Fruit fly (Drosophila melanogaster) whole organism, embryonic: ENCODE data around the gene CG15517.
A peak's percentile ranks its signal among the peaks of the same experiment; 100 is the strongest.

Experiments used
- C15 ChIP-seq: fragments of 200-800 bp; sonication (Bioruptor generic); IDR thresholded peaks from 3 replicates; pipeline ENCODE4 v1.3.6; 2022; ENCODE audit warnings: missing biosample characterization, missing genetic modification characterization
- CG10321 ChIP-seq: fragments of 200-800 bp; sonication (Bioruptor generic); IDR thresholded peaks from 2 replicates; pipeline ENCODE4 v1.3.6; 2022; ENCODE audit warnings: missing biosample characterization, missing genetic modification characterization
- CG10462 ChIP-seq: fragments of 200-800 bp; sonication (Bioruptor generic); optimal IDR thresholded peaks from 2 replicates; lab custom pipeline; 2016; ENCODE audit warnings: missing biosample characterization, missing genetic modification characterization
- CG11247 ChIP-seq: fragments of 200-800 bp; sonication (Bioruptor generic); IDR thresholded peaks from 2 replicates; pipeline ENCODE4 v1.3.6; 2022; ENCODE audit warnings: missing biosample characterization, missing genetic modification characterization
- CG11504 ChIP-seq: fragments of 200-800 bp; sonication (Bioruptor generic); optimal IDR thresholded peaks from 3 replicates; lab custom pipeline; 2019; ENCODE audit warnings: missing biosample characterization, mild to moderate bottlenecking, missing genetic modification characterization, moderate library complexity
- CG12236 ChIP-seq: fragments of 200-800 bp; sonication (Bioruptor generic); optimal IDR thresholded peaks from 2 replicates; lab custom pipeline; 2016; ENCODE audit warnings: missing biosample characterization, missing genetic modification characterization
- CG13287 ChIP-seq: fragments of 200-800 bp; sonication (Bioruptor generic); IDR thresholded peaks from 2 replicates; pipeline ENCODE4 v1.3.6; 2022; ENCODE audit warnings: missing biosample characterization, missing genetic modification characterization; ENCODE audit not compliant: partially characterized antibody
- CG14050 ChIP-seq: fragments of 200-800 bp; sonication (Bioruptor generic); IDR thresholded peaks from 3 replicates; pipeline ENCODE4 v1.3.6; 2022; ENCODE audit warnings: missing biosample characterization, missing genetic modification characterization
- CG14860 ChIP-seq: fragments of 200-800 bp; sonication (Bioruptor generic); IDR thresholded peaks from 3 replicates; pipeline ENCODE4 v1.3.6; 2022; ENCODE audit warnings: missing biosample characterization, missing genetic modification characterization; ENCODE audit not compliant: partially characterized antibody
- CG16779 ChIP-seq: fragments of 200-800 bp; sonication (Bioruptor generic); IDR thresholded peaks from 2 replicates; pipeline ENCODE4 v1.3.6; 2022; ENCODE audit warnings: missing biosample characterization, missing genetic modification characterization
- CG18011 ChIP-seq: fragments of 200-800 bp; sonication (Bioruptor generic); optimal IDR thresholded peaks from 2 replicates; lab custom pipeline; 2017; ENCODE audit warnings: missing biosample characterization, missing genetic modification characterization, mild to moderate bottlenecking, moderate library complexity, missing genotype
- CG4328 ChIP-seq: fragments of 200-800 bp; sonication (Bioruptor generic); optimal IDR thresholded peaks from 3 replicates; lab custom pipeline; 2017; ENCODE audit warnings: missing biosample characterization, missing genetic modification reagents, missing genetic modification characterization
- CTCF ChIP-seq: fragments of 200-800 bp; sonication (Bioruptor generic); optimal IDR thresholded peaks from 2 replicates; lab custom pipeline; 2017; ENCODE audit warnings: missing biosample characterization, mild to moderate bottlenecking, missing genetic modification characterization, moderate library complexity
- D19A ChIP-seq: fragments of 200-800 bp; optimal IDR thresholded peaks from 3 replicates; lab custom pipeline; 2019; ENCODE audit warnings: missing biosample characterization, mild to moderate bottlenecking, missing genetic modification characterization, moderate library complexity
- D19B ChIP-seq: fragments of 200-800 bp; sonication (Bioruptor generic); optimal IDR thresholded peaks from 2 replicates; lab custom pipeline; 2017; ENCODE audit warnings: missing biosample characterization, mild to moderate bottlenecking, missing genetic modification characterization
- Dref ChIP-seq: fragments of 200-800 bp; sonication (Bioruptor generic); IDR thresholded peaks from 2 replicates; pipeline ENCODE4 v1.3.6; 2022; ENCODE audit warnings: missing biosample characterization, missing genetic modification characterization
- E2f2 ChIP-seq: fragments of 200-800 bp; sonication (Bioruptor generic); IDR thresholded peaks from 2 replicates; pipeline ENCODE4 v1.3.6; 2022; ENCODE audit warnings: missing biosample characterization, missing genetic modification characterization
- Fer1 ChIP-seq: fragments of 200-800 bp; sonication (Bioruptor generic); optimal IDR thresholded peaks from 2 replicates; lab custom pipeline; 2017; ENCODE audit warnings: missing biosample characterization, mild to moderate bottlenecking, missing genetic modification characterization
- HmgZ ChIP-seq: fragments of 200-800 bp; sonication (Bioruptor generic); optimal IDR thresholded peaks from 2 replicates; lab custom pipeline; 2018; ENCODE audit warnings: missing biosample characterization, mild to moderate bottlenecking, missing genetic modification characterization
- MESR4 ChIP-seq: fragments of 200-800 bp; sonication (Bioruptor generic); optimal IDR thresholded peaks from 2 replicates; lab custom pipeline; 2018; ENCODE audit warnings: missing biosample characterization, mild to moderate bottlenecking, missing genetic modification characterization, moderate library complexity
- Myb ChIP-seq: fragments of 200-800 bp; sonication (Bioruptor generic); optimal IDR thresholded peaks from 2 replicates; lab custom pipeline; 2016; ENCODE audit warnings: missing biosample characterization, missing genetic modification characterization
- Ravus ChIP-seq: fragments of 200-800 bp; sonication (Bioruptor generic); IDR thresholded peaks from 2 replicates; pipeline ENCODE4 v1.3.6; 2022; ENCODE audit warnings: missing biosample characterization, missing genetic modification characterization
- Rfx ChIP-seq: fragments of 200-800 bp; sonication (Bioruptor generic); IDR thresholded peaks from 2 replicates; pipeline ENCODE4 v1.3.6; 2022; ENCODE audit warnings: missing biosample characterization, missing genetic modification characterization
- ap ChIP-seq: fragments of 200-800 bp; sonication (Bioruptor generic); IDR thresholded peaks from 2 replicates; pipeline ENCODE4 v1.3.6; 2022; ENCODE audit warnings: missing biosample characterization, missing genetic modification characterization
- bowl ChIP-seq: fragments of 200-800 bp; sonication (Bioruptor generic); IDR thresholded peaks from 2 replicates; pipeline ENCODE4 v1.3.6; 2022; ENCODE audit warnings: missing biosample characterization, missing genetic modification characterization
- chinmo ChIP-seq: fragments of 200-800 bp; sonication (Bioruptor generic); IDR thresholded peaks from 4 replicates; pipeline ENCODE4 v1.3.6; 2022; ENCODE audit warnings: missing biosample characterization, missing genetic modification characterization; ENCODE audit not compliant: partially characterized antibody
- crol ChIP-seq: fragments of 200-800 bp; sonication (Bioruptor generic); IDR thresholded peaks from 2 replicates; pipeline ENCODE4 v1.3.6; 2022; ENCODE audit warnings: missing biosample characterization, missing genetic modification characterization
- cwo ChIP-seq: fragments of 200-800 bp; sonication (Bioruptor generic); optimal IDR thresholded peaks from 3 replicates; lab custom pipeline; 2017; ENCODE audit warnings: missing biosample characterization, missing genetic modification characterization, mild to moderate bottlenecking, moderate library complexity, missing genetic modification reagents
- ewg ChIP-seq: fragments of 200-800 bp; sonication (Bioruptor generic); optimal IDR thresholded peaks from 3 replicates; lab custom pipeline; 2017; ENCODE audit warnings: mild to moderate bottlenecking, missing biosample characterization, missing genetic modification reagents, missing genetic modification characterization
- exex ChIP-seq: fragments of 200-800 bp; sonication (Bioruptor generic); optimal IDR thresholded peaks from 4 replicates; lab custom pipeline; 2018; ENCODE audit warnings: missing biosample characterization, mild to moderate bottlenecking, missing genetic modification characterization, moderate library complexity
- jing ChIP-seq: fragments of 200-800 bp; sonication (Bioruptor generic); optimal IDR thresholded peaks from 2 replicates; lab custom pipeline; 2018; ENCODE audit warnings: missing biosample characterization, mild to moderate bottlenecking, missing genetic modification characterization
- pzg ChIP-seq: fragments of 200-800 bp; sonication (Bioruptor generic); optimal IDR thresholded peaks from 3 replicates; lab custom pipeline; 2018; ENCODE audit warnings: missing biosample characterization, mild to moderate bottlenecking, missing genetic modification characterization, moderate library complexity
- rib ChIP-seq: fragments of 200-800 bp; sonication (Bioruptor generic); IDR thresholded peaks from 2 replicates; pipeline ENCODE4 v1.3.6; 2022; ENCODE audit warnings: missing biosample characterization, missing genetic modification characterization
- scrt ChIP-seq: fragments of 200-800 bp; sonication (Bioruptor generic); optimal IDR thresholded peaks from 2 replicates; lab custom pipeline; 2018; ENCODE audit warnings: missing biosample characterization, mild to moderate bottlenecking, missing genetic modification characterization, moderate library complexity
- slbo ChIP-seq: fragments of 200-800 bp; sonication (Bioruptor generic); IDR thresholded peaks from 2 replicates; pipeline ENCODE4 v1.3.6; 2022; ENCODE audit warnings: missing biosample characterization, missing genetic modification characterization
- so ChIP-seq: fragments of 200-800 bp; sonication (Bioruptor generic); IDR thresholded peaks from 3 replicates; pipeline ENCODE4 v1.3.6; 2022; ENCODE audit warnings: missing biosample characterization, missing genetic modification characterization
- sug ChIP-seq: fragments of 200-800 bp; optimal IDR thresholded peaks from 2 replicates; lab custom pipeline; 2019; ENCODE audit warnings: missing biosample characterization, mild to moderate bottlenecking, missing genetic modification characterization, moderate library complexity
- usp ChIP-seq: fragments of >200 bp; optimal IDR thresholded peaks from 2 replicates; lab custom pipeline; 2017; ENCODE audit warnings: missing biosample characterization, missing genetic modification characterization

CG15517 gene

dm6 chr3R:29926955-29927354, 23.3 kb upstream of the CG15517 start, which contains the start of gene CG15522:
Gene CG15522, plus strand, starts transcription at chr3R:29927255.
- TF ChIP-seq CG10321 (GFP tag; lab: Robert Waterston, UW): no peak
- no peak for TF ChIP-seq Fer1 (GFP tag; lab: Kevin White, UChicago)
- no peak for TF ChIP-seq CG12236
- no peak for TF ChIP-seq slbo (GFP tag; lab: Robert Waterston, UW)
- TF ChIP-seq CG10462 (GFP tag; lab: Kevin White, UChicago): no peak
- no peak for TF ChIP-seq so (GFP tag; lab: Robert Waterston, UW)

dm6 chr3R:29926089-29926488, 22.5 kb upstream of the CG15517 start, which contains the start of gene Jon99Ci:
Gene Jon99Ci, minus strand, starts transcription at chr3R:29926189.
- TF ChIP-seq Ravus (GFP tag; lab: Robert Waterston, UW) (no peak), crol (GFP tag; lab: Robert Waterston, UW) (no peak), HmgZ (tag; lab: Kevin White, UChicago) (no peak), CG4328 (GFP tag; lab: Kevin White, UChicago) (no peak), exex (tag; lab: Kevin White, UChicago) (peak; percentile 45), Dref (GFP tag; lab: Robert Waterston, UW) (no peak), D19A (tag; lab: Kevin White, UChicago) (no peak), bowl (GFP tag; lab: Robert Waterston, UW) (no peak), sug (tag; lab: Kevin White, UChicago) (peak; percentile 66), usp (GFP tag; lab: Kevin White, UChicago) (no peak)

dm6 chr3R:29924515-29924914, 20.9 kb upstream of the CG15517 start, which contains the start of gene Jon99Cii:
Gene Jon99Cii, minus strand, starts transcription at chr3R:29924615.
- TF ChIP-seq exex (tag; lab: Kevin White, UChicago) (peak; percentile 28), C15 (GFP tag; lab: Robert Waterston, UW) (peak; percentile 41; the same call in 1 of the 3 replicates), CG14860 (0 out of 3 replicates have a peak, but pooled peaks have one; percentile 20)

- TF ChIP-seq exex (tag; lab: Kevin White, UChicago): peak; percentile 45
These were observed 18.3 kb upstream of the CG15517 start, which contains the start of gene Jon99Ciii for dm6 chr3R:29921916-29922315. Gene Jon99Ciii, plus strand, starts transcription at chr3R:29922216.

- TF ChIP-seq ap (GFP tag; lab: Robert Waterston, UW): no peak
- no peak for TF ChIP-seq scrt (GFP tag; lab: Kevin White, UChicago)
These were observed 16.6 kb upstream of the CG15517 start, which contains the start of gene trp for dm6 chr3R:29920189-29920588. Gene trp, minus strand, starts transcription at chr3R:29920289.

dm6 chr3R:29914246-29914645, 10.6 kb upstream of the CG15517 start, which contains the start of gene Capa:
Gene Capa, minus strand, starts transcription at chr3R:29914346.
- TF ChIP-seq CG16779 (no peak), CG11504 (tag; lab: Kevin White, UChicago) (peak; percentile 80)
- TF ChIP-seq, all 482 proteins: peak for 1

- TF ChIP-seq scrt (GFP tag; lab: Kevin White, UChicago) (peak; percentile 53), Myb (GFP tag; lab: Kevin White, UChicago) (peak; percentile 40), jing (GFP tag; lab: Kevin White, UChicago) (no peak), CG11504 (tag; lab: Kevin White, UChicago) (peak; percentile 48), CTCF (GFP tag; lab: Kevin White, UChicago) (peak; percentile 79), pzg (GFP tag; lab: Kevin White, UChicago) (peak; percentile 20), CG11247 (no peak), ewg (GFP tag; lab: Kevin White, UChicago) (peak; percentile 20), rib (no peak), E2f2 (GFP tag; lab: Robert Waterston, UW) (peak; percentile 48), CG14050 (GFP tag; lab: Robert Waterston, UW) (no peak), CG18011 (GFP tag; lab: Kevin White, UChicago) (peak; percentile 96), chinmo (GFP tag; lab: Robert Waterston, UW) (0 out of 4 replicates have a peak, but pooled peaks have one; percentile 53), CG13287 (peak; percentile 35; the same call in 1 of the 2 replicates), MESR4 (GFP tag; lab: Kevin White, UChicago) (no peak), D19B (peak; percentile 64), cwo (GFP tag; lab: Kevin White, UChicago) (no peak), Rfx (GFP tag; lab: Robert Waterston, UW) (peak; percentile 67; the same call in 1 of the 2 replicates)
These were observed 4.1 kb upstream of the CG15517 start, which contains the start of gene CG31036 for dm6 chr3R:29907601-29908175. Gene CG31036, plus strand, starts transcription at chr3R:29908107.
